Fruit fly (Drosophila melanogaster) whole organism, embryonic: Measurements from ENCODE around the gene Idh3a.
A peak's percentile ranks its signal among the peaks of the same experiment; 100 is the strongest.

ENCODE experiments used
- Antp ChIP-seq: fragments of 200-800 bp; sonication (Bioruptor generic); optimal IDR thresholded peaks from 3 replicates; lab custom pipeline; 2016; ENCODE audit warnings: missing biosample characterization, missing genetic modification characterization
- BEAF-32 ChIP-seq: fragments of 200-800 bp; sonication (Bioruptor generic); optimal IDR thresholded peaks from 3 replicates; lab custom pipeline; 2017; ENCODE audit warnings: missing biosample characterization, missing genetic modification characterization, mild to moderate bottlenecking, moderate library complexity, missing genetic modification reagents
- CG10147 ChIP-seq: fragments of 200-800 bp; sonication (Bioruptor generic); optimal IDR thresholded peaks from 2 replicates; lab custom pipeline; 2019; ENCODE audit warnings: missing biosample characterization, mild to moderate bottlenecking, missing genetic modification characterization, moderate library complexity
- CG10321 ChIP-seq: fragments of 200-800 bp; sonication (Bioruptor generic); IDR thresholded peaks from 2 replicates; pipeline ENCODE4 v1.3.6; 2022; ENCODE audit warnings: missing biosample characterization, missing genetic modification characterization
- CG10431 ChIP-seq: fragments of 200-800 bp; sonication (Bioruptor generic); optimal IDR thresholded peaks from 3 replicates; lab custom pipeline; 2018; ENCODE audit warnings: missing biosample characterization, mild to moderate bottlenecking, missing genetic modification characterization
- CG11398 ChIP-seq: fragments of 200-800 bp; sonication (Bioruptor generic); optimal IDR thresholded peaks from 2 replicates; lab custom pipeline; 2016; ENCODE audit warnings: missing biosample characterization, missing genetic modification characterization
- CG11560 ChIP-seq: fragments of 200-800 bp; sonication (Bioruptor generic); IDR thresholded peaks from 3 replicates; pipeline ENCODE4 v1.3.6; 2022; ENCODE audit warnings: missing biosample characterization, missing genetic modification characterization
- CG15479 ChIP-seq: fragments of 200-800 bp; sonication (Bioruptor generic); optimal IDR thresholded peaks from 3 replicates; lab custom pipeline; 2019; ENCODE audit warnings: missing biosample characterization, mild to moderate bottlenecking, missing genetic modification characterization, moderate library complexity
- CG17186 ChIP-seq: fragments of 200-800 bp; sonication (Bioruptor generic); optimal IDR thresholded peaks from 3 replicates; lab custom pipeline; 2017; ENCODE audit warnings: missing biosample characterization, missing genetic modification reagents, missing genetic modification characterization
- CG18599 ChIP-seq: fragments of 200-800 bp; sonication (Bioruptor generic); optimal IDR thresholded peaks from 3 replicates; lab custom pipeline; 2017; ENCODE audit warnings: missing biosample characterization, missing genetic modification characterization, mild to moderate bottlenecking, moderate library complexity, missing genetic modification reagents
- CG2116 ChIP-seq: fragments of 200-800 bp; sonication (Bioruptor generic); optimal IDR thresholded peaks from 3 replicates; lab custom pipeline; 2018; ENCODE audit warnings: missing biosample characterization, mild to moderate bottlenecking, missing genetic modification characterization
- CG30403 ChIP-seq: fragments of 200-800 bp; sonication (Bioruptor generic); optimal IDR thresholded peaks from 3 replicates; lab custom pipeline; 2016; ENCODE audit warnings: missing biosample characterization, missing genetic modification characterization
- CG33213 ChIP-seq: fragments of 200-800 bp; sonication (Bioruptor generic); optimal IDR thresholded peaks from 3 replicates; lab custom pipeline; 2016; ENCODE audit warnings: missing biosample characterization, missing genetic modification characterization
- CG34224 ChIP-seq: fragments of 200-800 bp; sonication (Bioruptor generic); IDR thresholded peaks from 3 replicates; pipeline ENCODE4 v1.3.6; 2022; ENCODE audit warnings: missing biosample characterization, missing genetic modification characterization; ENCODE audit not compliant: partially characterized antibody
- CG42726 ChIP-seq: fragments of 200-800 bp; sonication (Bioruptor generic); IDR thresholded peaks from 2 replicates; pipeline ENCODE4 v1.3.6; 2022; ENCODE audit warnings: missing biosample characterization, missing genetic modification characterization; ENCODE audit not compliant: partially characterized antibody
- CG6813 ChIP-seq: fragments of 200-800 bp; sonication (Bioruptor generic); optimal IDR thresholded peaks from 2 replicates; lab custom pipeline; 2017; ENCODE audit warnings: missing biosample characterization, missing genetic modification characterization, mild to moderate bottlenecking, moderate library complexity, missing genetic modification reagents
- CG7271 ChIP-seq: fragments of 200-800 bp; sonication (Bioruptor generic); optimal IDR thresholded peaks from 2 replicates; lab custom pipeline; 2018; ENCODE audit warnings: missing biosample characterization, mild to moderate bottlenecking, missing genetic modification characterization, moderate library complexity
- CG8089 ChIP-seq: fragments of 200-800 bp; sonication (Bioruptor generic); optimal IDR thresholded peaks from 3 replicates; lab custom pipeline; 2016; ENCODE audit warnings: missing biosample characterization, missing genetic modification characterization
- CG9609 ChIP-seq: fragments of 200-800 bp; sonication (Bioruptor generic); optimal IDR thresholded peaks from 3 replicates; lab custom pipeline; 2016; ENCODE audit warnings: missing biosample characterization, missing genetic modification characterization
- CG9727 ChIP-seq: fragments of 200-800 bp; sonication (Bioruptor generic); optimal IDR thresholded peaks from 3 replicates; lab custom pipeline; 2017; ENCODE audit warnings: missing biosample characterization, mild to moderate bottlenecking, missing genetic modification characterization
- CG9797 ChIP-seq: fragments of 200-800 bp; sonication (Bioruptor generic); optimal IDR thresholded peaks from 3 replicates; lab custom pipeline; 2018; ENCODE audit warnings: missing biosample characterization, mild to moderate bottlenecking, missing genetic modification characterization
- CTCF ChIP-seq: fragments of 200-800 bp; sonication (Bioruptor generic); optimal IDR thresholded peaks from 2 replicates; lab custom pipeline; 2017; ENCODE audit warnings: missing biosample characterization, mild to moderate bottlenecking, missing genetic modification characterization, moderate library complexity
- Dp ChIP-seq: fragments of 200-800 bp; sonication (Bioruptor generic); optimal IDR thresholded peaks from 2 replicates; lab custom pipeline; 2018; ENCODE audit warnings: missing biosample characterization, mild to moderate bottlenecking, missing genetic modification characterization, moderate library complexity
- Dref ChIP-seq: fragments of 200-800 bp; sonication (Bioruptor generic); IDR thresholded peaks from 2 replicates; pipeline ENCODE4 v1.3.6; 2022; ENCODE audit warnings: missing biosample characterization, missing genetic modification characterization
- E2f2 ChIP-seq: fragments of 200-800 bp; sonication (Bioruptor generic); IDR thresholded peaks from 2 replicates; pipeline ENCODE4 v1.3.6; 2022; ENCODE audit warnings: missing biosample characterization, missing genetic modification characterization
- Hand ChIP-seq: fragments of 200-800 bp; sonication (Bioruptor generic); optimal IDR thresholded peaks from 2 replicates; lab custom pipeline; 2017; ENCODE audit warnings: mild to moderate bottlenecking, missing biosample characterization, missing genetic modification reagents, missing genetic modification characterization
- NC2α ChIP-seq: fragments of 200-800 bp; sonication (Bioruptor generic); optimal IDR thresholded peaks from 2 replicates; lab custom pipeline; 2016; ENCODE audit warnings: missing biosample characterization, missing genetic modification characterization
- Nf-YC ChIP-seq: fragments of 200-800 bp; optimal IDR thresholded peaks from 3 replicates; lab custom pipeline; 2019; ENCODE audit warnings: missing biosample characterization, mild to moderate bottlenecking, missing genetic modification characterization, moderate library complexity
- Oaz ChIP-seq: fragments of 200-800 bp; sonication (Bioruptor generic); IDR thresholded peaks from 2 replicates; pipeline ENCODE4 v1.3.6; 2022; ENCODE audit warnings: missing biosample characterization, missing genetic modification characterization
- Opbp ChIP-seq: fragments of 200-800 bp; sonication (Bioruptor generic); IDR thresholded peaks from 3 replicates; pipeline ENCODE4 v1.3.6; 2022; ENCODE audit warnings: missing biosample characterization, missing genetic modification characterization; ENCODE audit not compliant: partially characterized antibody
- cg ChIP-seq: fragments of 200-800 bp; sonication (Bioruptor generic); optimal IDR thresholded peaks from 3 replicates; lab custom pipeline; 2019; ENCODE audit warnings: missing biosample characterization, mild to moderate bottlenecking, missing genetic modification characterization, moderate library complexity
- chinmo ChIP-seq: fragments of 200-800 bp; sonication (Bioruptor generic); IDR thresholded peaks from 4 replicates; pipeline ENCODE4 v1.3.6; 2022; ENCODE audit warnings: missing biosample characterization, missing genetic modification characterization; ENCODE audit not compliant: partially characterized antibody
- fru ChIP-seq: fragments of >200 bp; optimal IDR thresholded peaks from 2 replicates; lab custom pipeline; 2017
- grau ChIP-seq: fragments of 200-800 bp; optimal IDR thresholded peaks from 3 replicates; lab custom pipeline; 2019; ENCODE audit warnings: missing biosample characterization, mild to moderate bottlenecking, missing genetic modification characterization, moderate library complexity
- hbn ChIP-seq: fragments of 200-800 bp; sonication (Bioruptor generic); IDR thresholded peaks from 2 replicates; pipeline ENCODE4 v1.3.6; 2022; ENCODE audit warnings: missing biosample characterization, missing genetic modification characterization; ENCODE audit not compliant: partially characterized antibody
- insv ChIP-seq, 2 experiments: fragments of 200-800 bp; sonication (Bioruptor generic); optimal IDR thresholded peaks; 3 replicates each; lab custom pipeline; 2016 to 2018; ENCODE audit warnings: missing biosample characterization in 2 of 2, missing genetic modification characterization in 2 of 2
- kah ChIP-seq: fragments of 200-800 bp; sonication (Bioruptor generic); optimal IDR thresholded peaks from 2 replicates; lab custom pipeline; 2018; ENCODE audit warnings: missing biosample characterization, mild to moderate bottlenecking, missing genetic modification characterization
- onecut ChIP-seq: fragments of 200-800 bp; sonication (Bioruptor generic); IDR thresholded peaks from 2 replicates; pipeline ENCODE4 v1.3.6; 2022; ENCODE audit warnings: missing biosample characterization, missing genetic modification characterization
- p53 ChIP-seq: fragments of 200-800 bp; sonication (Bioruptor generic); optimal IDR thresholded peaks from 2 replicates; lab custom pipeline; 2016; ENCODE audit warnings: missing biosample characterization, missing genetic modification characterization
- pros ChIP-seq: fragments of 200-800 bp; sonication (Bioruptor generic); optimal IDR thresholded peaks from 3 replicates; lab custom pipeline; 2019; ENCODE audit warnings: missing biosample characterization, mild to moderate bottlenecking, missing genetic modification characterization, moderate library complexity
- pzg ChIP-seq: fragments of 200-800 bp; sonication (Bioruptor generic); optimal IDR thresholded peaks from 3 replicates; lab custom pipeline; 2018; ENCODE audit warnings: missing biosample characterization, mild to moderate bottlenecking, missing genetic modification characterization, moderate library complexity
- sc ChIP-seq, 3 experiments: fragments of >200 bp in 2 of 3; fragments of 200-800 bp in 1 of 3; sonication (Bioruptor generic) in 1 of 3; optimal IDR thresholded peaks; 2 replicates in 2 of 3; 3 replicates in 1 of 3; lab custom pipeline; 2017; ENCODE audit warnings: mild to moderate bottlenecking in 1 of 3, missing biosample characterization in 1 of 3, missing genetic modification characterization in 1 of 3, missing genetic modification reagents in 1 of 3
- slbo ChIP-seq: fragments of 200-800 bp; sonication (Bioruptor generic); IDR thresholded peaks from 2 replicates; pipeline ENCODE4 v1.3.6; 2022; ENCODE audit warnings: missing biosample characterization, missing genetic modification characterization
- sob ChIP-seq: fragments of 200-800 bp; sonication (Bioruptor generic); IDR thresholded peaks from 2 replicates; pipeline ENCODE4 v1.3.6; 2022; ENCODE audit warnings: missing biosample characterization, missing genetic modification characterization
- vfl ChIP-seq: fragments of 200-800 bp; sonication (Bioruptor generic); optimal IDR thresholded peaks from 2 replicates; lab custom pipeline; 2016; ENCODE audit warnings: missing biosample characterization, missing genetic modification characterization
- zf30C ChIP-seq: fragments of 200-800 bp; sonication (Bioruptor generic); optimal IDR thresholded peaks from 3 replicates; lab custom pipeline; 2018; ENCODE audit warnings: missing biosample characterization, mild to moderate bottlenecking, missing genetic modification characterization

The Idh3a gene

dm6 chrX:19520376-19520775 lies 1.2 kb downstream of the Idh3a start:
- no peak for TF ChIP-seq sc (optimal IDR thresholded peaks at IDR 0.05; lab: Kevin White, UChicago)
- TF ChIP-seq sc (GFP tag; optimal IDR thresholded peaks at IDR 0.05; lab: Kevin White, UChicago) = no peak
- no peak for TF ChIP-seq vfl (GFP tag; lab: Kevin White, UChicago)
- no peak for TF ChIP-seq NC2α (GFP tag; lab: Kevin White, UChicago)
- TF ChIP-seq CTCF (GFP tag; lab: Kevin White, UChicago) = peak; percentile 58
- TF ChIP-seq CG10147 = no peak
- TF ChIP-seq CG2116 = peak; percentile 50
- TF ChIP-seq CG9727 (GFP tag; lab: Kevin White, UChicago) = no peak
- no peak for TF ChIP-seq chinmo
- TF ChIP-seq Dref (GFP tag; lab: Robert Waterston, UW) = 0 out of 2 replicates have a peak, but pooled peaks have one; percentile 24
- no peak for TF ChIP-seq CG8089 (GFP tag; lab: Kevin White, UChicago)
- TF ChIP-seq CG33213 (GFP tag; lab: Kevin White, UChicago) = no peak
- TF ChIP-seq Dp (GFP tag; lab: Kevin White, UChicago) = peak; percentile 81
- peak; percentile 19; the same call in 1 of the 2 replicates for TF ChIP-seq hbn (GFP tag; lab: Robert Waterston, UW)
- no peak for TF ChIP-seq zf30C
- TF ChIP-seq E2f2 (GFP tag; lab: Robert Waterston, UW) = peak; percentile 88
- TF ChIP-seq pzg (GFP tag; lab: Kevin White, UChicago) = peak; percentile 14
- no peak for TF ChIP-seq Oaz

dm6 chrX:19510204-19510603 lies 11.4 kb downstream of the Idh3a start:
- TF ChIP-seq CG10321 (GFP tag; lab: Robert Waterston, UW) (peak; percentile 85), CG18599 (no peak), CG10431 (peak; percentile 96), cg (GFP tag; lab: Kevin White, UChicago) (peak; percentile 4), p53 (GFP tag; lab: Kevin White, UChicago) (peak; percentile 96), CG6813 (no peak)

DNA sequence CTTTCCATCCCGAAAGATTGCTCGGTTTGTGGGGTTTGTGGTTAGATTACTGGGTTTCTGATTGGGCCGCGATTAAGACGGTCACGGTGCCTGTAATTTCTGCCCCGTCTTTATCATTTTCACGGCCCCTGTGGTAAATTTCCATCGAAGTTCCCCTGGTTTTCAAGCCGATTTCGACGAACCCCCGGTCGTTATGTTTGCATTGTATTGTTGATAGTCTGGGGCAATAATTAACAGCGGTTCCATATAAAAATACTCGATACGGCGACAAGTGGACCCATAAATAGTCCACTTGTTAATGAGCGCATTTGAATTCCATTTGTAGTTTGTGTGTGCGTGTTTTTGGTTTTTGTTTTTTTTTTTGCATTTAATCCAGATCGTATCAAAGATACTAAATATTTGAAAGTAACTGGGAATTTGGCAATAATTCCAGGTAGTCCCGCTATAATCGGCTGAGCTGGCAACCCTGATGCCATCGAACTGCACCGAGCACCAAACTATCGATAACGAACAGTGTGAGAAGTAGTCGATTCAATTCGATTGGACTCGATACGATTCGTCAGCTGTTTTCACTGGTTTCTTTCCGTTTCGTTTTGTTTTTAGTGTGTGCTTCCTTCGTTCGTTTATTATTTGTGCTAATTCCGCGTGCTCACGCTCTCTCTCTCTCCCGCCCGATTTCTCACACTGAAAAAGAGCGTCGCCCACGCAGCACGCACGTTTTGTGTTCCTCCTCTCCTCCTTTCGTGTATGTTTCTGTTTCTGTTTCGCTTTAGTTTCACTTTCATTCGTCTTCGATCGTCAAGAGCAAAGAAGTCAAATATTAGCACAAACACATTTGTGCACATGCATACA lies 16.1 kb downstream of the Idh3a start:
- peak; percentile 7 for TF ChIP-seq kah (GFP tag; lab: Kevin White, UChicago)
- TF ChIP-seq CG11398 (GFP tag; lab: Kevin White, UChicago) = peak; percentile 36
- peak; percentile 52 for TF ChIP-seq sob (GFP tag; lab: Robert Waterston, UW)
- peak; percentile 48 for TF ChIP-seq CG30403
- no peak for TF ChIP-seq fru
- peak; percentile 52 for TF ChIP-seq Antp (GFP tag; lab: Kevin White, UChicago)
- TF ChIP-seq Nf-YC = peak; percentile 43
- peak; percentile 27; the same call in 1 of the 2 replicates for TF ChIP-seq CG42726 (GFP tag; lab: Robert Waterston, UW)
- TF ChIP-seq CG15479 (GFP tag; lab: Kevin White, UChicago) = peak; percentile 88
- peak; percentile 54 for TF ChIP-seq slbo (GFP tag; lab: Robert Waterston, UW)
- peak; percentile 47 for TF ChIP-seq CG9797 (GFP tag; lab: Kevin White, UChicago)
- TF ChIP-seq Hand (GFP tag; lab: Kevin White, UChicago) = peak; percentile 43
- peak; percentile 83 for TF ChIP-seq BEAF-32 (GFP tag; lab: Kevin White, UChicago)
- peak; percentile 86 for TF ChIP-seq CG34224 (GFP tag; lab: Robert Waterston, UW)
- no peak for TF ChIP-seq grau (tag; lab: Kevin White, UChicago)
- peak; percentile 88 for TF ChIP-seq Opbp
- TF ChIP-seq CG33213 (GFP tag; lab: Kevin White, UChicago) = peak; percentile 1
- TF ChIP-seq CG11560 (tag; lab: Robert Waterston, UW) = peak; percentile 96
- TF ChIP-seq CG17186 (GFP tag; lab: Kevin White, UChicago) = peak; percentile 13
- peak; percentile 29 for TF ChIP-seq CTCF (GFP tag; lab: Kevin White, UChicago)
- TF ChIP-seq onecut (GFP tag; lab: Robert Waterston, UW) = peak; percentile 32; the same call in 1 of the 2 replicates
- TF ChIP-seq CG9609 = peak; percentile 10
- TF ChIP-seq CG7271 (tag; lab: Kevin White, UChicago) = peak; percentile 22
- no peak for TF ChIP-seq pros
- TF ChIP-seq insv (GFP tag; optimal IDR thresholded peaks at IDR 0.05; lab: Kevin White, UChicago) = peak in 1 of 2 experiments; percentile 63
